Fruit fly (Drosophila melanogaster) whole organism, embryonic: ENCODE data around the gene CG8066.

Experiments used
- Atf3 ChIP-seq: fragments of 200-800 bp; sonication (Bioruptor generic); optimal IDR thresholded peaks from 3 replicates; lab custom pipeline; 2016; ENCODE audit warnings: missing biosample characterization, missing genetic modification characterization
- Awh ChIP-seq: fragments of 200-800 bp; sonication (Bioruptor generic); IDR thresholded peaks from 2 replicates; pipeline ENCODE4, ENCODE4 v1.3.6; 2022; ENCODE audit warnings: missing biosample characterization, missing genetic modification characterization
- CG10321 ChIP-seq: fragments of 200-800 bp; sonication (Bioruptor generic); IDR thresholded peaks from 2 replicates; pipeline ENCODE4 v1.3.6; 2022; ENCODE audit warnings: missing biosample characterization, missing genetic modification characterization
- CG10979 ChIP-seq: fragments of 200-800 bp; sonication (Bioruptor generic); optimal IDR thresholded peaks from 2 replicates; lab custom pipeline; 2018; ENCODE audit warnings: missing biosample characterization, mild to moderate bottlenecking, missing genetic modification characterization, moderate library complexity
- CG11504 ChIP-seq: fragments of 200-800 bp; sonication (Bioruptor generic); optimal IDR thresholded peaks from 3 replicates; lab custom pipeline; 2019; ENCODE audit warnings: missing biosample characterization, mild to moderate bottlenecking, missing genetic modification characterization, moderate library complexity
- CG15073 ChIP-seq: fragments of 200-800 bp; sonication (Bioruptor generic); optimal IDR thresholded peaks from 2 replicates; lab custom pipeline; 2016; ENCODE audit warnings: missing biosample characterization, missing genetic modification characterization
- CG15269 ChIP-seq: fragments of 200-800 bp; sonication (Bioruptor generic); optimal IDR thresholded peaks from 2 replicates; lab custom pipeline; 2018; ENCODE audit warnings: missing biosample characterization, mild to moderate bottlenecking, missing genetic modification characterization, moderate library complexity
- CG1529 ChIP-seq: fragments of 200-800 bp; sonication (Bioruptor generic); optimal IDR thresholded peaks from 3 replicates; lab custom pipeline; 2018; ENCODE audit warnings: missing biosample characterization, missing genetic modification characterization
- CG17385 ChIP-seq: fragments of 200-800 bp; sonication (Bioruptor generic); optimal IDR thresholded peaks from 3 replicates; lab custom pipeline; 2018; ENCODE audit warnings: missing biosample characterization, mild to moderate bottlenecking, missing genetic modification characterization
- CG17829 ChIP-seq: fragments of 200-800 bp; optimal IDR thresholded peaks from 2 replicates; lab custom pipeline; 2019; ENCODE audit warnings: missing biosample characterization, mild to moderate bottlenecking, missing genetic modification characterization, moderate library complexity
- CG17912 ChIP-seq: fragments of 200-800 bp; sonication (Bioruptor generic); optimal IDR thresholded peaks from 2 replicates; lab custom pipeline; 2018; ENCODE audit warnings: missing biosample characterization, mild to moderate bottlenecking, missing genetic modification characterization
- CG1792 ChIP-seq: fragments of 200-800 bp; sonication (Bioruptor generic); optimal IDR thresholded peaks from 2 replicates; lab custom pipeline; 2016; ENCODE audit warnings: missing biosample characterization, missing genetic modification characterization
- CG18599 ChIP-seq: fragments of 200-800 bp; sonication (Bioruptor generic); optimal IDR thresholded peaks from 3 replicates; lab custom pipeline; 2017; ENCODE audit warnings: missing biosample characterization, missing genetic modification characterization, mild to moderate bottlenecking, moderate library complexity, missing genetic modification reagents
- CG2678 ChIP-seq: fragments of 200-800 bp; sonication (Bioruptor generic); optimal IDR thresholded peaks from 3 replicates; lab custom pipeline; 2019; ENCODE audit warnings: missing biosample characterization, mild to moderate bottlenecking, missing genetic modification characterization, moderate library complexity
- CG30403 ChIP-seq: fragments of 200-800 bp; sonication (Bioruptor generic); optimal IDR thresholded peaks from 3 replicates; lab custom pipeline; 2016; ENCODE audit warnings: missing biosample characterization, missing genetic modification characterization
- CG3407 ChIP-seq: fragments of 200-800 bp; sonication (Bioruptor generic); optimal IDR thresholded peaks from 2 replicates; lab custom pipeline; 2018; ENCODE audit warnings: missing biosample characterization, mild to moderate bottlenecking, missing genetic modification characterization
- CG4424 ChIP-seq: fragments of 200-800 bp; sonication (Bioruptor generic); optimal IDR thresholded peaks from 3 replicates; lab custom pipeline; 2016; ENCODE audit warnings: missing biosample characterization, missing genetic modification characterization
- CG4820 ChIP-seq: fragments of 200-800 bp; sonication (Bioruptor generic); optimal IDR thresholded peaks from 3 replicates; lab custom pipeline; 2016; ENCODE audit warnings: missing biosample characterization, missing genetic modification characterization
- CG5953 ChIP-seq: fragments of 200-800 bp; sonication (Bioruptor generic); IDR thresholded peaks from 2 replicates; pipeline ENCODE4 v1.3.6; 2022; ENCODE audit warnings: missing biosample characterization, missing genetic modification characterization
- CG8944 ChIP-seq: fragments of 200-800 bp; sonication (Bioruptor generic); optimal IDR thresholded peaks from 3 replicates; lab custom pipeline; 2016; ENCODE audit warnings: missing biosample characterization, missing genetic modification characterization
- D19A ChIP-seq: fragments of 200-800 bp; optimal IDR thresholded peaks from 3 replicates; lab custom pipeline; 2019; ENCODE audit warnings: missing biosample characterization, mild to moderate bottlenecking, missing genetic modification characterization, moderate library complexity
- Doc3 ChIP-seq: fragments of 200-800 bp; sonication (Bioruptor generic); IDR thresholded peaks from 3 replicates; pipeline ENCODE4 v1.3.6; 2022; ENCODE audit warnings: missing biosample characterization, missing genetic modification characterization; ENCODE audit not compliant: partially characterized antibody
- Ets97D ChIP-seq: fragments of 200-800 bp; sonication (Bioruptor generic); optimal IDR thresholded peaks from 3 replicates; lab custom pipeline; 2016; ENCODE audit warnings: missing biosample characterization, missing genetic modification characterization
- Fer1 ChIP-seq: fragments of 200-800 bp; sonication (Bioruptor generic); optimal IDR thresholded peaks from 2 replicates; lab custom pipeline; 2017; ENCODE audit warnings: missing biosample characterization, mild to moderate bottlenecking, missing genetic modification characterization
- Gug ChIP-seq: fragments of 200-800 bp; sonication (Bioruptor generic); IDR thresholded peaks from 4 replicates; pipeline ENCODE4 v1.3.6; 2022; ENCODE audit warnings: missing biosample characterization, missing genetic modification characterization
- HLHmδ ChIP-seq: fragments of 200-800 bp; sonication (Bioruptor generic); optimal IDR thresholded peaks from 2 replicates; lab custom pipeline; 2018; ENCODE audit warnings: missing biosample characterization, mild to moderate bottlenecking, missing genetic modification characterization, moderate library complexity
- Med ChIP-seq: fragments of 200-800 bp; sonication (Bioruptor generic); peaks from one replicate; lab custom pipeline; 2016; ENCODE audit warnings: missing biosample characterization, missing genetic modification characterization, mild to moderate bottlenecking, inconsistent platforms, moderate library complexity
- Side ChIP-seq: fragments of 200-800 bp; sonication (Bioruptor generic); optimal IDR thresholded peaks from 2 replicates; lab custom pipeline; 2016; ENCODE audit warnings: missing biosample characterization, missing genetic modification characterization
- Tbp ChIP-seq: fragments of >200 bp; optimal IDR thresholded peaks from 2 replicates; lab custom pipeline; 2018; ENCODE audit warnings: missing biosample characterization, missing genetic modification characterization
- Xrp1 ChIP-seq: fragments of 200-800 bp; sonication (Bioruptor generic); IDR thresholded peaks from 2 replicates; pipeline ENCODE4 v1.3.6; 2022; ENCODE audit warnings: missing biosample characterization, missing genetic modification characterization
- amos ChIP-seq: fragments of 200-800 bp; sonication (Bioruptor generic); IDR thresholded peaks from 2 replicates; pipeline ENCODE4 v1.3.6; 2022; ENCODE audit warnings: missing biosample characterization, missing genetic modification characterization; ENCODE audit not compliant: partially characterized antibody
- bigmax ChIP-seq: fragments of 200-800 bp; sonication (Bioruptor generic); optimal IDR thresholded peaks from 2 replicates; lab custom pipeline; 2018; ENCODE audit warnings: missing biosample characterization, mild to moderate bottlenecking, missing genetic modification characterization
- dati ChIP-seq: fragments of 200-800 bp; sonication (Bioruptor generic); IDR thresholded peaks from 2 replicates; pipeline ENCODE4 v1.3.6; 2022; ENCODE audit warnings: missing biosample characterization, missing genetic modification characterization
- eve ChIP-seq, 2 experiments: fragments of >200 bp; optimal IDR thresholded peaks; 2 replicates each; lab custom pipeline; 2017; ENCODE audit warnings: missing biosample characterization in 2 of 2, missing genetic modification characterization in 2 of 2
- fd102C ChIP-seq: fragments of 200-800 bp; sonication (Bioruptor generic); optimal IDR thresholded peaks from 2 replicates; lab custom pipeline; 2018; ENCODE audit warnings: missing biosample characterization, mild to moderate bottlenecking, missing genetic modification characterization, moderate library complexity
- ken ChIP-seq: fragments of 200-800 bp; sonication (Bioruptor generic); IDR thresholded peaks from 3 replicates; pipeline ENCODE4 v1.3.6; 2022; ENCODE audit warnings: missing biosample characterization, missing genetic modification characterization
- klu ChIP-seq: fragments of 200-800 bp; sonication (Bioruptor generic); IDR thresholded peaks from 2 replicates; pipeline ENCODE4 v1.3.6; 2022; ENCODE audit warnings: missing biosample characterization, missing genetic modification characterization
- lmd ChIP-seq: fragments of 200-800 bp; sonication (Bioruptor generic); IDR thresholded peaks from 2 replicates; pipeline ENCODE4 v1.3.6; 2022; ENCODE audit warnings: missing biosample characterization, missing genetic modification characterization
- nom ChIP-seq: fragments of 200-800 bp; sonication (Bioruptor generic); optimal IDR thresholded peaks from 2 replicates; lab custom pipeline; 2017; ENCODE audit warnings: missing biosample characterization, missing genetic modification characterization, mild to moderate bottlenecking, moderate library complexity, missing genetic modification reagents
- oc ChIP-seq: fragments of 200-800 bp; sonication (Bioruptor generic); optimal IDR thresholded peaks from 2 replicates; lab custom pipeline; 2018; ENCODE audit warnings: missing biosample characterization, mild to moderate bottlenecking, missing genetic modification characterization, moderate library complexity
- onecut ChIP-seq: fragments of 200-800 bp; sonication (Bioruptor generic); IDR thresholded peaks from 2 replicates; pipeline ENCODE4 v1.3.6; 2022; ENCODE audit warnings: missing biosample characterization, missing genetic modification characterization
- pan ChIP-seq, 4 experiments: fragments of >200 bp in 3 of 4; fragments of 200-800 bp in 1 of 4; sonication (Bioruptor generic) in 1 of 4; optimal IDR thresholded peaks in 3 of 4; IDR thresholded peaks in 1 of 4; 2 replicates each; pipeline versions ENCODE4 v1.3.6 to Lab custom; 2017 to 2022; ENCODE audit warnings: missing biosample characterization in 2 of 4, missing genetic modification characterization in 2 of 4, mixed read lengths in 1 of 4
- phol ChIP-seq: fragments of 200-800 bp; sonication (Bioruptor generic); optimal IDR thresholded peaks from 3 replicates; lab custom pipeline; 2018; ENCODE audit warnings: missing biosample characterization, mild to moderate bottlenecking, missing genetic modification characterization, moderate library complexity
- prd ChIP-seq, 3 experiments: fragments of >200 bp in 2 of 3; fragments of 200-800 bp in 1 of 3; sonication (Bioruptor generic) in 1 of 3; optimal IDR thresholded peaks in 2 of 3; IDR thresholded peaks in 1 of 3; 2 replicates in 2 of 3; 3 replicates in 1 of 3; pipeline versions ENCODE4 v1.3.6 to Lab custom; 2017 to 2022; ENCODE audit warnings: missing biosample characterization in 1 of 3, missing genetic modification characterization in 1 of 3
- sc ChIP-seq, 3 experiments: fragments of >200 bp in 2 of 3; fragments of 200-800 bp in 1 of 3; sonication (Bioruptor generic) in 1 of 3; optimal IDR thresholded peaks; 2 replicates in 2 of 3; 3 replicates in 1 of 3; lab custom pipeline; 2017; ENCODE audit warnings: mild to moderate bottlenecking in 1 of 3, missing biosample characterization in 1 of 3, missing genetic modification characterization in 1 of 3, missing genetic modification reagents in 1 of 3
- sd ChIP-seq: fragments of 200-800 bp; sonication (Bioruptor generic); optimal IDR thresholded peaks from 3 replicates; lab custom pipeline; 2018; ENCODE audit warnings: missing biosample characterization, mild to moderate bottlenecking, missing genetic modification characterization, moderate library complexity
- sug ChIP-seq: fragments of 200-800 bp; optimal IDR thresholded peaks from 2 replicates; lab custom pipeline; 2019; ENCODE audit warnings: missing biosample characterization, mild to moderate bottlenecking, missing genetic modification characterization, moderate library complexity
- tio ChIP-seq: fragments of 200-800 bp; sonication (Bioruptor generic); optimal IDR thresholded peaks from 2 replicates; lab custom pipeline; 2017; ENCODE audit warnings: missing biosample characterization, missing genetic modification characterization, inconsistent platforms
- vvl ChIP-seq: fragments of 200-800 bp; sonication (Bioruptor generic); IDR thresholded peaks from 2 replicates; pipeline ENCODE4 v1.3.6; 2022; ENCODE audit warnings: missing biosample characterization, missing genetic modification characterization

CG8066 gene

dm6 chr3R:14597935-14598424 lies 29.3 kb upstream of the CG8066 start (continued):
- TF ChIP-seq vvl (GFP tag; lab: Robert Waterston, UW) = peak; percentile 47; the same call in 1 of the 2 replicates
- no peak for TF ChIP-seq Atf3
- TF ChIP-seq Med = peak; percentile 63
- no peak for TF ChIP-seq sd (tag; lab: Kevin White, UChicago)
- TF ChIP-seq Side (GFP tag; lab: Kevin White, UChicago) = no peak
- TF ChIP-seq Ets97D (GFP tag; lab: Kevin White, UChicago) = peak; percentile 32
- TF ChIP-seq CG8944 (GFP tag; lab: Kevin White, UChicago) = no peak
- no peak for TF ChIP-seq CG1792 (GFP tag; lab: Kevin White, UChicago)
- peak; percentile 35 for TF ChIP-seq HLHmδ (GFP tag; lab: Kevin White, UChicago)
- peak; percentile 53 for TF ChIP-seq CG4424
- TF ChIP-seq CG2678 (tag; lab: Kevin White, UChicago) = peak; percentile 45
- no peak for TF ChIP-seq Awh (GFP tag; lab: Robert Waterston, UW)
- no peak for TF ChIP-seq prd (optimal IDR thresholded peaks at IDR 0.05; lab: Kevin White, UChicago)
- peak; percentile 4; the same call in 1 of the 3 replicates for TF ChIP-seq prd (GFP tag; IDR thresholded peaks at IDR 0.05; lab: Robert Waterston, UW)
- no peak for TF ChIP-seq pan (optimal IDR thresholded peaks at IDR 0.05; lab: Kevin White, UChicago)
- peak in 1 of 2 experiments; percentile 37 for TF ChIP-seq pan (GFP tag; optimal IDR thresholded peaks at IDR 0.05 in 1 of 2, IDR thresholded peaks at IDR 0.05 in 1 of 2)
- no peak for TF ChIP-seq CG15073
- peak; percentile 8 for TF ChIP-seq CG3407
- TF ChIP-seq CG11504 (tag; lab: Kevin White, UChicago) = peak; percentile 64
- no peak for TF ChIP-seq CG5953 (GFP tag; lab: Robert Waterston, UW)
- peak; percentile 61 for TF ChIP-seq phol
- TF ChIP-seq sc (optimal IDR thresholded peaks at IDR 0.05; lab: Kevin White, UChicago) = no peak
- no peak for TF ChIP-seq sc (GFP tag; optimal IDR thresholded peaks at IDR 0.05; lab: Kevin White, UChicago)
- TF ChIP-seq eve (GFP tag; optimal IDR thresholded peaks at IDR 0.05; lab: Kevin White, UChicago) = no peak
- TF ChIP-seq CG10979 (tag; lab: Kevin White, UChicago) = peak; percentile 71
- TF ChIP-seq ken (GFP tag; lab: Robert Waterston, UW) = no peak
- 0 out of 2 replicates have a peak, but pooled peaks have one; percentile 24 for TF ChIP-seq dati
- peak; percentile 10 for TF ChIP-seq oc (tag; lab: Kevin White, UChicago)
- TF ChIP-seq klu (GFP tag; lab: Robert Waterston, UW) = peak; percentile 32; the same call in 1 of the 2 replicates
- no peak for TF ChIP-seq Doc3
- no peak for TF ChIP-seq Tbp (GFP tag; lab: Kevin White, UChicago)
- TF ChIP-seq CG17912 (GFP tag; lab: Kevin White, UChicago) = no peak
- no peak for TF ChIP-seq fd102C (GFP tag; lab: Kevin White, UChicago)
- TF ChIP-seq CG15269 (tag; lab: Kevin White, UChicago) = peak; percentile 22
- peak; percentile 19 for TF ChIP-seq tio (GFP tag; lab: Kevin White, UChicago)
- TF ChIP-seq Gug = no peak
- TF ChIP-seq CG18599 (GFP tag; lab: Kevin White, UChicago) = peak; percentile 12
- TF ChIP-seq onecut (GFP tag; lab: Robert Waterston, UW) = peak; percentile 27; the same call in 1 of the 2 replicates
- TF ChIP-seq CG4820 (GFP tag; lab: Kevin White, UChicago) = peak; percentile 32
- peak; percentile 67 for TF ChIP-seq Xrp1 (GFP tag; lab: Robert Waterston, UW)
- peak; percentile 44 for TF ChIP-seq lmd
- TF ChIP-seq sug (tag; lab: Kevin White, UChicago) = no peak
- peak; percentile 7 for TF ChIP-seq nom (GFP tag; lab: Kevin White, UChicago)
- TF ChIP-seq CG17385 (GFP tag; lab: Kevin White, UChicago) = peak; percentile 32
- TF ChIP-seq CG1529 (GFP tag; lab: Kevin White, UChicago) = peak; percentile 32
- TF ChIP-seq CG10321 (GFP tag; lab: Robert Waterston, UW) = no peak
- TF ChIP-seq amos (GFP tag; lab: Robert Waterston, UW) = no peak
- TF ChIP-seq CG17829 (tag; lab: Kevin White, UChicago) = peak; percentile 45
- TF ChIP-seq Fer1 (GFP tag; lab: Kevin White, UChicago) = no peak
- peak; percentile 45 for TF ChIP-seq D19A (tag; lab: Kevin White, UChicago)
- peak; percentile 36 for TF ChIP-seq CG30403 (GFP tag; lab: Kevin White, UChicago)
- no peak for TF ChIP-seq bigmax
